Fruit fly (Drosophila melanogaster): ENCODE data around the gene vls.

Gene vls

dm6 chr2L:20017055-20017454 is 48.4 kb downstream of the vls start, which contains the start of gene CG43861 (continued):
- TF ChIP-seq acj6 (GFP tag; optimal IDR thresholded peaks at IDR 0.05) (no peak), OdsH (GFP tag; optimal IDR thresholded peaks at IDR 0.05) (no peak), Met (GFP tag; optimal IDR thresholded peaks at IDR 0.05) (peak; percentile 17), CG3919 (GFP tag; optimal IDR thresholded peaks at IDR 0.05) (no peak), salr (GFP tag; optimal IDR thresholded peaks at IDR 0.05) (no peak), CG6792 (GFP tag; optimal IDR thresholded peaks at IDR 0.05) (no peak), Smox (GFP tag; optimal IDR thresholded peaks at IDR 0.05) (no peak), Sox15 (GFP tag; optimal IDR thresholded peaks at IDR 0.05) (no peak), cyc (GFP tag; optimal IDR thresholded peaks at IDR 0.05) (no peak), Lpt (GFP tag; optimal IDR thresholded peaks at IDR 0.05) (no peak), topi (GFP tag; optimal IDR thresholded peaks at IDR 0.05) (no peak), CG11902 (GFP tag; optimal IDR thresholded peaks at IDR 0.05) (no peak), CG31627 (GFP tag; optimal IDR thresholded peaks at IDR 0.05) (peak; percentile 18), dac (GFP tag; optimal IDR thresholded peaks at IDR 0.05) (peak; percentile 28), lz (GFP tag; optimal IDR thresholded peaks at IDR 0.05) (peak; percentile 10), fd85E (GFP tag; optimal IDR thresholded peaks at IDR 0.05) (no peak), CG34406 (GFP tag; optimal IDR thresholded peaks at IDR 0.05) (no peak), achi (GFP tag; optimal IDR thresholded peaks at IDR 0.05) (no peak), Eip78C (GFP tag) (peak; percentile 35), spab (GFP tag; optimal IDR thresholded peaks at IDR 0.05) (no peak), Hr38 (GFP tag; optimal IDR thresholded peaks at IDR 0.05) (no peak), dsx (GFP tag; optimal IDR thresholded peaks at IDR 0.05; ENCODE audit: poor library complexity, severe bottlenecking) (no peak), fd59A (GFP tag; optimal IDR thresholded peaks at IDR 0.05) (no peak), Hr39 (GFP tag; optimal IDR thresholded peaks at IDR 0.05) (no peak), vri (GFP tag; optimal IDR thresholded peaks at IDR 0.05) (no peak), esn (GFP tag; optimal IDR thresholded peaks at IDR 0.05) (peak; percentile 42)

dm6 chr2L:20016448-20016847 is 49.0 kb downstream of the vls start:
- TF ChIP-seq fkh (GFP tag; optimal IDR thresholded peaks at IDR 0.05) (peak; percentile 53), cyc (GFP tag; optimal IDR thresholded peaks at IDR 0.05) (no peak), CG31627 (GFP tag; optimal IDR thresholded peaks at IDR 0.05) (no peak)
